Worm (Caenorhabditis elegans): ENCODE measurements around the gene Y111B2A.2.

DNA sequence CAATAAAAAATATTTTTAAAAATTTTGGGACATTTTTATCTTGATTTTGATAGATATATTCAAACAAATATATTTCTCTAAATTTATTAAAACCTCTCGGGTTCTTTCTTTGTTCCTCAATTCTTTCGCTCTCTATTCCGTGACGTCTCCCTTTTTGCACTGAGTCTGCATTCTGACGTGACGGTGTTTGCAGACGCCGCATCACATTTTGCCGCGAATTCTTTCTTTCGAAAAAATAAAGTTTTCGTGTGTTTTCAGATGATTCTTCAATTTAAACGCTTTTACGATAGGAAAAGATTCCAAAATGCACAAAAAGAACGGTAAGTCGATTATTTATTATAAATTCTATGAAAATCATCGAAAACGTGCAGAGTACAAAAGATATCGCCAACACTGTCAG is 32.1 kb downstream of the Y111B2A.2 start:
- TF ChIP-seq him-1 (tag; optimal IDR thresholded peaks at IDR 0.05) (no peak), dao-5 (tag; optimal IDR thresholded peaks at IDR 0.05) (no peak), W03F9.2 (tag; optimal IDR thresholded peaks at IDR 0.05) (no peak)

All from whole organism, L4/young adult.